Fruit fly (Drosophila melanogaster): ENCODE data around the gene CG8565.

CG8565 gene

dm6 chrX:15869843-15870242 is 32.2 kb downstream of the CG8565 start, which contains the start of gene CG16952 (continued):
- TF ChIP-seq slou (GFP tag; optimal IDR thresholded peaks at IDR 0.05): no peak
- no peak for TF ChIP-seq CG1024 (GFP tag; IDR thresholded peaks at IDR 0.05)
- TF ChIP-seq sob (GFP tag; IDR thresholded peaks at IDR 0.05): no peak
- TF ChIP-seq H15 (GFP tag; IDR thresholded peaks at IDR 0.05): no peak
- TF ChIP-seq Dip2 (GFP tag; IDR thresholded peaks at IDR 0.05): no peak
- TF ChIP-seq CG4820 (GFP tag; optimal IDR thresholded peaks at IDR 0.05): no peak
- peak; percentile 51 for TF ChIP-seq phol (tag; optimal IDR thresholded peaks at IDR 0.05)
- peak; percentile 12 for TF ChIP-seq CG2120 (GFP tag; optimal IDR thresholded peaks at IDR 0.05)
- TF ChIP-seq Dll (GFP tag; IDR thresholded peaks at IDR 0.05; ENCODE audit: partially characterized antibody): peak; percentile 94
- peak; percentile 57 for TF ChIP-seq CG12659 (GFP tag; optimal IDR thresholded peaks at IDR 0.05)
- TF ChIP-seq Neu2 (GFP tag; optimal IDR thresholded peaks at IDR 0.05; ENCODE audit: borderline replicate concordance): no peak
- no peak for TF ChIP-seq CG5180 (GFP tag; optimal IDR thresholded peaks at IDR 0.05)
- no peak for TF ChIP-seq CG12104 (GFP tag; optimal IDR thresholded peaks at IDR 0.05)
- no peak for TF ChIP-seq tap (tag; optimal IDR thresholded peaks at IDR 0.05)
- no peak for TF ChIP-seq grau (tag; optimal IDR thresholded peaks at IDR 0.05)
- TF ChIP-seq CG1832 (GFP tag; optimal IDR thresholded peaks at IDR 0.05): no peak
- TF ChIP-seq CrebB (tag; optimal IDR thresholded peaks at IDR 0.05): no peak
- no peak for TF ChIP-seq CG10366 (GFP tag; IDR thresholded peaks at IDR 0.05)
- no peak for TF ChIP-seq pita (GFP tag; optimal IDR thresholded peaks at IDR 0.05)
- peak; percentile 64 for TF ChIP-seq sens (GFP tag)
- no peak for TF ChIP-seq CG3847 (GFP tag; IDR thresholded peaks at IDR 0.05)
- no peak for TF ChIP-seq Jarid2 (GFP tag; optimal IDR thresholded peaks at IDR 0.05)
- TF ChIP-seq Max (GFP tag; optimal IDR thresholded peaks at IDR 0.05): no peak
- no peak for TF ChIP-seq otp (GFP tag; IDR thresholded peaks at IDR 0.05)
- TF ChIP-seq eve (GFP tag; optimal IDR thresholded peaks at IDR 0.05): no peak
- TF ChIP-seq CG11085 (GFP tag; IDR thresholded peaks at IDR 0.05): no peak
- peak; percentile 93 for TF ChIP-seq CG14860 (GFP tag; IDR thresholded peaks at IDR 0.05; ENCODE audit: partially characterized antibody)
- no peak for TF ChIP-seq CG4360 (GFP tag; IDR thresholded peaks at IDR 0.05)
- no peak for TF ChIP-seq CG15269 (tag; optimal IDR thresholded peaks at IDR 0.05)
- no peak for TF ChIP-seq CG6813 (GFP tag; optimal IDR thresholded peaks at IDR 0.05)
- TF ChIP-seq B-H1 (GFP tag; IDR thresholded peaks at IDR 0.05): no peak
- TF ChIP-seq luna (GFP tag; optimal IDR thresholded peaks at IDR 0.05): no peak
- TF ChIP-seq Hmx (GFP tag; optimal IDR thresholded peaks at IDR 0.05): no peak
- peak; percentile 79 for TF ChIP-seq Opbp (GFP tag; IDR thresholded peaks at IDR 0.05; ENCODE audit: partially characterized antibody)
- no peak for TF ChIP-seq Nf-YA (GFP tag; IDR thresholded peaks at IDR 0.05)
- TF ChIP-seq lola (GFP tag; optimal IDR thresholded peaks at IDR 0.05): no peak
- TF ChIP-seq CG10431 (GFP tag; optimal IDR thresholded peaks at IDR 0.05): no peak
- no peak for TF ChIP-seq z (GFP tag; IDR thresholded peaks at IDR 0.05)
- no peak for TF ChIP-seq ind (GFP tag; optimal IDR thresholded peaks at IDR 0.05)
- TF ChIP-seq CG8944 (GFP tag; optimal IDR thresholded peaks at IDR 0.05): no peak
- no peak for TF ChIP-seq Sox102F (GFP tag; optimal IDR thresholded peaks at IDR 0.05)
- TF ChIP-seq CG32532 (GFP tag; IDR thresholded peaks at IDR 0.05): no peak
- no peak for TF ChIP-seq Ada2b (GFP tag; IDR thresholded peaks at IDR 0.05)
- TF ChIP-seq zfh2 (GFP tag; optimal IDR thresholded peaks at IDR 0.05): no peak
- no peak for TF ChIP-seq gsb-n (tag; optimal IDR thresholded peaks at IDR 0.05)
- TF ChIP-seq pzg (GFP tag; optimal IDR thresholded peaks at IDR 0.05): peak; percentile 66
- TF ChIP-seq CG10462 (GFP tag; optimal IDR thresholded peaks at IDR 0.05): peak; percentile 55
- TF ChIP-seq stc (GFP tag; IDR thresholded peaks at IDR 0.05): no peak
- no peak for TF ChIP-seq repo (GFP tag; optimal IDR thresholded peaks at IDR 0.05)
- no peak for TF ChIP-seq TFAM (GFP tag; optimal IDR thresholded peaks at IDR 0.05)
- no peak for TF ChIP-seq CG10321 (GFP tag; IDR thresholded peaks at IDR 0.05)
- peak; percentile 91 for TF ChIP-seq BEAF-32 (GFP tag; optimal IDR thresholded peaks at IDR 0.05)

Measured in whole organism, embryonic.